Worm (Caenorhabditis elegans) whole organism, L1 larva: Measurements from ENCODE around the gene T20D4.11.

Experiments
- F16B12.6 ChIP-seq: fragments of 150-350 bp; optimal IDR thresholded peaks from 2 replicates; lab custom pipeline; 2014; ENCODE audit warnings: missing biosample characterization, missing genetic modification characterization
- alr-1 ChIP-seq: fragments of 200-800 bp; sonication (Bioruptor generic); optimal IDR thresholded peaks from 2 replicates; lab custom pipeline; 2018; ENCODE audit warnings: borderline replicate concordance, mild to moderate bottlenecking, missing genetic modification characterization, missing compliant biosample characterization
- ama-1 ChIP-seq: fragments of 150-350 bp; optimal IDR thresholded peaks from 2 replicates; lab custom pipeline; 2014
- blmp-1 ChIP-seq: fragments of 150-350 bp; optimal IDR thresholded peaks from 2 replicates; lab custom pipeline; 2014; ENCODE audit warnings: missing biosample characterization, missing genetic modification characterization
- ceh-82 ChIP-seq, 3 experiments: fragments of 150-350 bp in 1 of 3; sonication (generic microtip) in 2 of 3; optimal IDR thresholded peaks; 2 replicates each; lab custom pipeline; 2014 to 2017; ENCODE audit warnings: missing biosample characterization in 3 of 3, missing genetic modification characterization in 3 of 3
- dsc-1 ChIP-seq: sonication (generic microtip); optimal IDR thresholded peaks from 2 replicates; lab custom pipeline; 2016; ENCODE audit warnings: mild to moderate bottlenecking, missing genetic modification characterization, missing compliant biosample characterization
- efl-1 ChIP-seq, 4 experiments: fragments of 150-350 bp; optimal IDR thresholded peaks in 3 of 4; peaks in 1 of 4; 1 replicate in 1 of 4; 2 replicates in 3 of 4; lab custom pipeline; 2014; ENCODE audit warnings: missing biosample characterization in 2 of 4, missing genetic modification characterization in 2 of 4, missing genetic modification reagents in 2 of 4
- efl-3 ChIP-seq: fragments of 200-800 bp; sonication (Bioruptor generic); optimal IDR thresholded peaks from 2 replicates; lab custom pipeline; 2018; ENCODE audit warnings: mild to moderate bottlenecking, missing genetic modification characterization, missing compliant biosample characterization
- egl-13 ChIP-seq: sonication (generic microtip); optimal IDR thresholded peaks from 2 replicates; lab custom pipeline; 2016; ENCODE audit warnings: missing genotype, missing genetic modification reagents, missing genetic modification characterization, missing compliant biosample characterization
- egl-27 ChIP-seq, 2 experiments: fragments of 150-350 bp in 1 of 2; sonication (generic microtip); optimal IDR thresholded peaks; 3 replicates each; lab custom pipeline; 2017 to 2018; ENCODE audit warnings: missing biosample characterization in 2 of 2, missing genetic modification characterization in 2 of 2, missing genetic modification reagents in 2 of 2
- elt-2 ChIP-seq: sonication (generic microtip); optimal IDR thresholded peaks from 2 replicates; lab custom pipeline; 2016; ENCODE audit warnings: missing genetic modification characterization, mild to moderate bottlenecking, inconsistent platforms, missing compliant biosample characterization, missing genetic modification reagents
- fkh-10 ChIP-seq: sonication (generic microtip); optimal IDR thresholded peaks from 2 replicates; lab custom pipeline; 2017; ENCODE audit warnings: missing biosample characterization, missing genetic modification reagents, missing genetic modification characterization
- fkh-8 ChIP-seq: sonication (generic microtip); optimal IDR thresholded peaks from 2 replicates; lab custom pipeline; 2016; ENCODE audit warnings: mild to moderate bottlenecking, missing genetic modification characterization, missing compliant biosample characterization
- fos-1 ChIP-seq: fragments of 150-350 bp; optimal IDR thresholded peaks from 2 replicates; lab custom pipeline; 2014; ENCODE audit warnings: missing biosample characterization, missing genetic modification characterization
- grh-1 ChIP-seq: fragments of 200-800 bp; sonication (Bioruptor generic); IDR thresholded peaks from 2 replicates; pipeline ENCODE4 v1.3.6; 2022; ENCODE audit warnings: missing genetic modification reagents, missing genetic modification characterization, missing compliant biosample characterization
- hlh-17 ChIP-seq: fragments of 200-800 bp; sonication (Bioruptor generic); optimal IDR thresholded peaks from 2 replicates; lab custom pipeline; 2018; ENCODE audit warnings: missing genetic modification characterization, mild to moderate bottlenecking, missing compliant biosample characterization, moderate library complexity, borderline replicate concordance
- hpl-2 ChIP-seq: fragments of 150-350 bp; optimal IDR thresholded peaks from 2 replicates; lab custom pipeline; 2014; ENCODE audit warnings: missing biosample characterization, missing genetic modification reagents, missing genetic modification characterization
- irx-1 ChIP-seq: sonication (generic microtip); optimal IDR thresholded peaks from 2 replicates; lab custom pipeline; 2016; ENCODE audit warnings: missing genetic modification characterization, missing compliant biosample characterization
- lin-13 ChIP-seq: fragments of 150-350 bp; optimal IDR thresholded peaks from 2 replicates; lab custom pipeline; 2014; ENCODE audit warnings: missing biosample characterization, missing genetic modification reagents, missing genetic modification characterization
- lin-15B ChIP-seq: fragments of 150-350 bp; sonication (generic microtip); optimal IDR thresholded peaks from 3 replicates; lab custom pipeline; 2014; ENCODE audit warnings: missing biosample characterization, missing genetic modification characterization
- lin-35 ChIP-seq, 2 experiments: fragments of 150-350 bp; optimal IDR thresholded peaks; 2 replicates each; lab custom pipeline; 2014; ENCODE audit warnings: missing biosample characterization in 2 of 2, missing genetic modification characterization in 2 of 2, missing genetic modification reagents in 2 of 2
- lir-3 ChIP-seq: sonication (generic microtip); optimal IDR thresholded peaks from 2 replicates; lab custom pipeline; 2016; ENCODE audit warnings: mild to moderate bottlenecking, missing genetic modification characterization, moderate library complexity, missing compliant biosample characterization; ENCODE audit not compliant: poor library complexity
- mdl-1 ChIP-seq, 2 experiments: fragments of 150-350 bp; optimal IDR thresholded peaks; 2 replicates each; lab custom pipeline; 2014 to 2017; ENCODE audit warnings: missing biosample characterization in 2 of 2, missing genetic modification characterization in 2 of 2, inconsistent platforms in 1 of 2
- mep-1 ChIP-seq: fragments of 150-350 bp; optimal IDR thresholded peaks from 2 replicates; lab custom pipeline; 2014; ENCODE audit warnings: missing biosample characterization, missing genetic modification characterization
- nhr-11 ChIP-seq: fragments of 150-350 bp; optimal IDR thresholded peaks from 2 replicates; lab custom pipeline; 2014; ENCODE audit warnings: missing biosample characterization, missing genetic modification characterization
- nhr-12 ChIP-seq: sonication (generic microtip); optimal IDR thresholded peaks from 2 replicates; lab custom pipeline; 2017; ENCODE audit warnings: missing biosample characterization, missing genetic modification characterization
- nhr-19 ChIP-seq: fragments of 200-800 bp; sonication (Bioruptor generic); conservative IDR thresholded peaks from 2 replicates; pipeline ENCODE4 v1.3.6; 2022; ENCODE audit warnings: missing genetic modification characterization, missing compliant biosample characterization
- nhr-20 ChIP-seq: sonication (generic microtip); optimal IDR thresholded peaks from 2 replicates; lab custom pipeline; 2016; ENCODE audit warnings: mild to moderate bottlenecking, missing genetic modification characterization, missing compliant biosample characterization
- nhr-237 ChIP-seq: fragments of 150-350 bp; optimal IDR thresholded peaks from 2 replicates; lab custom pipeline; 2014; ENCODE audit warnings: missing biosample characterization, missing genetic modification characterization
- nhr-28 ChIP-seq: fragments of 150-350 bp; optimal IDR thresholded peaks from 2 replicates; lab custom pipeline; 2014; ENCODE audit warnings: missing biosample characterization, missing genetic modification characterization
- nhr-47 ChIP-seq: sonication (generic microtip); optimal IDR thresholded peaks from 2 replicates; lab custom pipeline; 2016; ENCODE audit warnings: mild to moderate bottlenecking, missing genetic modification characterization, moderate library complexity, missing compliant biosample characterization
- nhr-71 ChIP-seq: sonication (generic microtip); optimal IDR thresholded peaks from 2 replicates; lab custom pipeline; 2016; ENCODE audit warnings: mild to moderate bottlenecking, missing genetic modification characterization, moderate library complexity, missing compliant biosample characterization
- nhr-77 ChIP-seq: fragments of 150-350 bp; optimal IDR thresholded peaks from 2 replicates; lab custom pipeline; 2014; ENCODE audit warnings: missing biosample characterization, missing genetic modification characterization
- nhr-84 ChIP-seq: sonication (generic microtip); optimal IDR thresholded peaks from 2 replicates; lab custom pipeline; 2017; ENCODE audit warnings: missing biosample characterization, missing genetic modification characterization
- nhr-85 ChIP-seq: sonication (generic microtip); peaks from one replicate; lab custom pipeline; 2016; ENCODE audit warnings: missing genetic modification characterization, inconsistent platforms, missing compliant biosample characterization
- nhr-90 ChIP-seq: sonication (generic microtip); optimal IDR thresholded peaks from 2 replicates; lab custom pipeline; 2016; ENCODE audit warnings: mild to moderate bottlenecking, missing genetic modification characterization, missing compliant biosample characterization; ENCODE audit not compliant: poor library complexity
- pax-3 ChIP-seq: fragments of 200-800 bp; sonication (Bioruptor generic); optimal IDR thresholded peaks from 2 replicates; lab custom pipeline; 2018; ENCODE audit warnings: mild to moderate bottlenecking, missing genetic modification characterization, moderate library complexity, missing compliant biosample characterization
- pqm-1 ChIP-seq: sonication (generic microtip); optimal IDR thresholded peaks from 3 replicates; lab custom pipeline; 2017; ENCODE audit warnings: missing biosample characterization, missing genetic modification characterization
- rnt-1 ChIP-seq: sonication (generic microtip); optimal IDR thresholded peaks from 2 replicates; lab custom pipeline; 2016; ENCODE audit warnings: mild to moderate bottlenecking, missing genetic modification characterization, moderate library complexity, missing compliant biosample characterization
- skn-1 ChIP-seq: fragments of 150-350 bp; optimal IDR thresholded peaks from 2 replicates; lab custom pipeline; 2014; ENCODE audit warnings: missing biosample characterization, missing genetic modification characterization
- snpc-4 ChIP-seq: fragments of 150-350 bp; optimal IDR thresholded peaks from 2 replicates; lab custom pipeline; 2014; ENCODE audit warnings: missing biosample characterization, missing genetic modification characterization
- sox-4 ChIP-seq: sonication (generic microtip); optimal IDR thresholded peaks from 2 replicates; lab custom pipeline; 2016; ENCODE audit warnings: missing genetic modification characterization, missing compliant biosample characterization
- sup-37 ChIP-seq: fragments of 200-800 bp; sonication (Bioruptor generic); optimal IDR thresholded peaks from 2 replicates; lab custom pipeline; 2018; ENCODE audit warnings: mild to moderate bottlenecking, missing genetic modification characterization, missing compliant biosample characterization
- swsn-7 ChIP-seq: sonication (generic microtip); optimal IDR thresholded peaks from 2 replicates; lab custom pipeline; 2016; ENCODE audit warnings: missing genetic modification characterization, missing compliant biosample characterization
- tbx-2 ChIP-seq: sonication (generic microtip); optimal IDR thresholded peaks from 2 replicates; lab custom pipeline; 2016; ENCODE audit warnings: missing genetic modification characterization, missing compliant biosample characterization
- unc-130 ChIP-seq: fragments of 150-350 bp; optimal IDR thresholded peaks from 2 replicates; lab custom pipeline; 2017; ENCODE audit warnings: missing biosample characterization, missing genetic modification characterization, inconsistent platforms
- unc-62 ChIP-seq: fragments of 150-350 bp; optimal IDR thresholded peaks from 2 replicates; lab custom pipeline; 2014; ENCODE audit warnings: missing biosample characterization, missing genetic modification reagents, missing genetic modification characterization
- unc-86 ChIP-seq: sonication (generic microtip); optimal IDR thresholded peaks from 2 replicates; lab custom pipeline; 2016; ENCODE audit warnings: missing genetic modification characterization, missing compliant biosample characterization
- vab-15 ChIP-seq: sonication (generic microtip); optimal IDR thresholded peaks from 2 replicates; lab custom pipeline; 2017; ENCODE audit warnings: missing genotype, mild to moderate bottlenecking, missing genetic modification characterization, missing compliant biosample characterization
- xbp-1 ChIP-seq: sonication (generic microtip); optimal IDR thresholded peaks from 2 replicates; lab custom pipeline; 2016; ENCODE audit warnings: missing genetic modification characterization, missing compliant biosample characterization
- zag-1 ChIP-seq: fragments of 150-350 bp; optimal IDR thresholded peaks from 2 replicates; lab custom pipeline; 2014; ENCODE audit warnings: missing biosample characterization, missing genetic modification characterization
- zip-4 ChIP-seq: fragments of 200-800 bp; sonication (Bioruptor generic); optimal IDR thresholded peaks from 2 replicates; lab custom pipeline; 2018; ENCODE audit warnings: mild to moderate bottlenecking, missing genetic modification characterization, moderate library complexity, missing compliant biosample characterization
- ztf-4 ChIP-seq: fragments of 150-350 bp; optimal IDR thresholded peaks from 2 replicates; lab custom pipeline; 2014; ENCODE audit warnings: missing biosample characterization, missing genetic modification characterization

The T20D4.11 gene

DNA sequence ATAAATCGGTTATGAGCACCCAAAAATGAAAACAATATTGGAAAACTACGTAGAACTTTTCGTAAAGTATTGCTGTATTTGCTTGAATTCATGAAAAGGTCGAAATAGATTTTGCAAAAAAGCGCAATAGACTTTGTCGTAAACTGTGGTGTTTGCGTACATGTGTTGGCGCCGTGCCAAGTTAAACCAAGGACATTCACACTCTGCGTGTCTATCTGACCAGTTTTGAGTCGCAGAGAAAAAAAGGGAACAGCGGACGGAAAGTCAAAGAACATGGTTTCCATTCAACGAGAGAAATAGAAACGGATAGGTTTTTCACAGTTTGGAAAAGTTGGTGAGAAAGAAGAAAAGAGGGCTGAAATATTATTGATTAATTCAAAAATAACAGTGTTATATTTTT lies 7.5 kb upstream of the T20D4.11 start:
- TF ChIP-seq nhr-71 (tag; lab: Kevin White, UChicago) (peak; percentile 91), ztf-4 (tag; lab: Kevin White, UChicago) (peak; percentile 30), unc-130 (tag; lab: Kevin White, UChicago) (peak; percentile 79), zag-1 (tag; lab: Kevin White, UChicago) (no peak), ama-1 (no peak), hlh-17 (GFP tag; lab: Kevin White, UChicago) (no peak), dsc-1 (tag; lab: Kevin White, UChicago) (peak; percentile 17), nhr-84 (no peak), egl-27 (tag; optimal IDR thresholded peaks at IDR 0.05; lab: Kevin White, UChicago) (no peak), unc-86 (peak; percentile 16), grh-1 (GFP tag; lab: Robert Waterston, UW) (peak; percentile 95), nhr-20 (peak; percentile 95), efl-3 (GFP tag; lab: Kevin White, UChicago) (no peak), zip-4 (GFP tag; lab: Kevin White, UChicago) (no peak), unc-62 (GFP tag; lab: Kevin White, UChicago) (no peak), fos-1 (tag; lab: Kevin White, UChicago) (peak; percentile 43), sox-4 (no peak), nhr-85 (tag; lab: Kevin White, UChicago) (peak; percentile 99), snpc-4 (tag; lab: Kevin White, UChicago) (peak; percentile 43), F16B12.6 (tag; lab: Kevin White, UChicago) (peak; percentile 85), hpl-2 (peak; percentile 64), ceh-82 (tag; optimal IDR thresholded peaks at IDR 0.05; lab: Kevin White, UChicago) (peak; percentile 27 to 63 (median 28)), nhr-47 (tag; lab: Kevin White, UChicago) (peak; percentile 79), elt-2 (tag; lab: Kevin White, UChicago) (no peak), xbp-1 (tag; lab: Kevin White, UChicago) (peak; percentile 50), nhr-28 (no peak), rnt-1 (tag; lab: Kevin White, UChicago) (peak; percentile 85), egl-13 (tag; lab: Kevin White, UChicago) (no peak), nhr-90 (tag; lab: Kevin White, UChicago) (peak; percentile 81), nhr-19 (GFP tag; lab: Robert Waterston, UW) (peak; percentile 87), pax-3 (no peak), nhr-12 (no peak), skn-1 (peak; percentile 73), sup-37 (no peak), fkh-10 (GFP tag; lab: Kevin White, UChicago) (no peak), fkh-8 (peak; percentile 23), mep-1 (tag; lab: Kevin White, UChicago) (peak; percentile 91), swsn-7 (tag; lab: Kevin White, UChicago) (peak; percentile 68), pqm-1 (tag; lab: Kevin White, UChicago) (no peak), lin-15B (no peak), lin-13 (GFP tag; lab: Kevin White, UChicago) (peak; percentile 73), lin-35 (GFP tag; optimal IDR thresholded peaks at IDR 0.05; lab: Kevin White, UChicago) (peak; percentile 70 to 87), tbx-2 (tag; lab: Kevin White, UChicago) (peak; percentile 82), nhr-11 (tag; lab: Kevin White, UChicago) (no peak), efl-1 (optimal IDR thresholded peaks at IDR 0.05; lab: Kevin White, UChicago) (peak; percentile 76 to 82), efl-1 (GFP tag; optimal IDR thresholded peaks at IDR 0.05 in 1 of 2; lab: Kevin White, UChicago) (peak; percentile 68 to 94), nhr-237 (tag; lab: Kevin White, UChicago) (peak; percentile 67), mdl-1 (tag; optimal IDR thresholded peaks at IDR 0.05; lab: Kevin White, UChicago) (peak in 1 of 2 experiments; percentile 81), blmp-1 (peak; percentile 90), irx-1 (tag; lab: Kevin White, UChicago) (peak; percentile 55), lir-3 (peak; percentile 19), alr-1 (tag; lab: Kevin White, UChicago) (no peak), vab-15 (tag; lab: Kevin White, UChicago) (no peak), nhr-77 (peak; percentile 73)
